Worm (Caenorhabditis elegans) whole organism, L2 larva: ENCODE data around the gene W09B6.4.

ENCODE experiments used
- F13H6.1 ChIP-seq: sonication (generic microtip); optimal IDR thresholded peaks from 2 replicates; lab custom pipeline; 2016; ENCODE audit warnings: missing genetic modification characterization, missing compliant biosample characterization
- R02D3.7 ChIP-seq: fragments of 150-350 bp; optimal IDR thresholded peaks from 2 replicates; lab custom pipeline; 2014; ENCODE audit warnings: missing biosample characterization, missing genetic modification characterization
- Y55F3AM.14 ChIP-seq: fragments of 200-800 bp; sonication (Bioruptor generic); optimal IDR thresholded peaks from 2 replicates; lab custom pipeline; 2018; ENCODE audit warnings: mild to moderate bottlenecking, missing genetic modification characterization, missing compliant biosample characterization
- ZK546.5 ChIP-seq: sonication (generic microtip); optimal IDR thresholded peaks from 2 replicates; lab custom pipeline; 2017; ENCODE audit warnings: missing biosample characterization, missing genetic modification characterization
- alr-1 ChIP-seq: fragments of 150-350 bp; optimal IDR thresholded peaks from 2 replicates; lab custom pipeline; 2014; ENCODE audit warnings: missing biosample characterization, missing genetic modification characterization
- aly-2 ChIP-seq: fragments of 150-350 bp; optimal IDR thresholded peaks from 2 replicates; lab custom pipeline; 2014; ENCODE audit warnings: missing biosample characterization, missing genetic modification characterization
- ama-1 ChIP-seq: fragments of 150-350 bp; optimal IDR thresholded peaks from 2 replicates; lab custom pipeline; 2018; ENCODE audit warnings: inconsistent platforms
- blmp-1 ChIP-seq: sonication (generic microtip); optimal IDR thresholded peaks from 2 replicates; lab custom pipeline; 2017; ENCODE audit warnings: missing genetic modification characterization, mild to moderate bottlenecking, missing compliant biosample characterization, antibody characterized with exemption, moderate library complexity; ENCODE audit not compliant: insufficient read depth
- ceh-16 ChIP-seq: fragments of 150-350 bp; optimal IDR thresholded peaks from 2 replicates; lab custom pipeline; 2014; ENCODE audit warnings: missing biosample characterization, missing genetic modification characterization
- ceh-82 ChIP-seq: fragments of 150-350 bp; optimal IDR thresholded peaks from 2 replicates; lab custom pipeline; 2014; ENCODE audit warnings: missing biosample characterization, missing genetic modification characterization
- egl-27 ChIP-seq: sonication (generic microtip); optimal IDR thresholded peaks from 3 replicates; lab custom pipeline; 2017; ENCODE audit warnings: missing biosample characterization, missing genetic modification reagents, missing genetic modification characterization
- elt-1 ChIP-seq: fragments of 150-350 bp; optimal IDR thresholded peaks from 2 replicates; lab custom pipeline; 2014; ENCODE audit warnings: missing biosample characterization, missing genetic modification characterization
- elt-3 ChIP-seq: sonication (generic microtip); optimal IDR thresholded peaks from 2 replicates; lab custom pipeline; 2017; ENCODE audit warnings: missing biosample characterization, missing genetic modification characterization
- fos-1 ChIP-seq: fragments of 150-350 bp; optimal IDR thresholded peaks from 2 replicates; lab custom pipeline; 2014; ENCODE audit warnings: missing biosample characterization, missing genetic modification characterization
- gmeb-1 ChIP-seq: fragments of 150-350 bp; optimal IDR thresholded peaks from 2 replicates; lab custom pipeline; 2014; ENCODE audit warnings: missing biosample characterization, missing genetic modification characterization
- lin-11 ChIP-seq: fragments of 150-350 bp; sonication (generic microtip); optimal IDR thresholded peaks from 2 replicates; lab custom pipeline; 2014; ENCODE audit warnings: missing biosample characterization, missing genetic modification characterization, inconsistent platforms, mixed read lengths
- lin-13 ChIP-seq: fragments of 150-350 bp; optimal IDR thresholded peaks from 2 replicates; lab custom pipeline; 2014; ENCODE audit warnings: missing biosample characterization, missing genetic modification reagents, missing genetic modification characterization
- lin-39 ChIP-seq: fragments of 150-350 bp; optimal IDR thresholded peaks from 2 replicates; lab custom pipeline; 2014; ENCODE audit warnings: missing biosample characterization, missing genetic modification reagents, missing genetic modification characterization
- lsy-2 ChIP-seq, 2 experiments: fragments of 150-350 bp in 1 of 2; sonication (generic microtip) in 1 of 2; optimal IDR thresholded peaks; 2 replicates each; lab custom pipeline; 2014 to 2017; ENCODE audit warnings: missing biosample characterization in 2 of 2, missing genetic modification characterization in 2 of 2
- mab-5 ChIP-seq: fragments of 150-350 bp; optimal IDR thresholded peaks from 2 replicates; lab custom pipeline; 2014; ENCODE audit warnings: missing biosample characterization, missing genetic modification characterization
- mbf-1 ChIP-seq: sonication (generic microtip); optimal IDR thresholded peaks from 2 replicates; lab custom pipeline; 2017; ENCODE audit warnings: missing biosample characterization, missing genetic modification characterization
- mdl-1 ChIP-seq, 2 experiments: fragments of 150-350 bp in 1 of 2; sonication (generic microtip) in 1 of 2; optimal IDR thresholded peaks; 2 replicates each; lab custom pipeline; 2017; ENCODE audit warnings: missing biosample characterization in 2 of 2, missing genetic modification characterization in 2 of 2
- nhr-10 ChIP-seq: sonication (generic microtip); optimal IDR thresholded peaks from 2 replicates; lab custom pipeline; 2017; ENCODE audit warnings: missing biosample characterization, missing genetic modification characterization
- nhr-12 ChIP-seq: fragments of 150-350 bp; optimal IDR thresholded peaks from 2 replicates; lab custom pipeline; 2014; ENCODE audit warnings: missing biosample characterization, missing genetic modification characterization
- nhr-129 ChIP-seq: fragments of 150-350 bp; optimal IDR thresholded peaks from 2 replicates; lab custom pipeline; 2014; ENCODE audit warnings: missing biosample characterization, missing genetic modification characterization
- nhr-23 ChIP-seq: fragments of 150-350 bp; optimal IDR thresholded peaks from 2 replicates; lab custom pipeline; 2014; ENCODE audit warnings: missing biosample characterization, missing genetic modification reagents, missing genetic modification characterization
- nhr-237 ChIP-seq: fragments of 150-350 bp; optimal IDR thresholded peaks from 2 replicates; lab custom pipeline; 2014; ENCODE audit warnings: missing biosample characterization, missing genetic modification characterization
- nhr-6 ChIP-seq: fragments of 150-350 bp; optimal IDR thresholded peaks from 2 replicates; lab custom pipeline; 2014; ENCODE audit warnings: missing biosample characterization, missing genetic modification characterization
- nhr-77 ChIP-seq: fragments of 150-350 bp; optimal IDR thresholded peaks from 2 replicates; lab custom pipeline; 2014; ENCODE audit warnings: missing biosample characterization, missing genetic modification characterization
- peb-1 ChIP-seq: fragments of 150-350 bp; optimal IDR thresholded peaks from 2 replicates; lab custom pipeline; 2014; ENCODE audit warnings: missing biosample characterization, missing genetic modification characterization
- sem-4 ChIP-seq: fragments of 150-350 bp; optimal IDR thresholded peaks from 2 replicates; lab custom pipeline; 2014; ENCODE audit warnings: missing biosample characterization, missing genetic modification reagents, missing genetic modification characterization
- skn-1 ChIP-seq: sonication (generic microtip); optimal IDR thresholded peaks from 2 replicates; lab custom pipeline; 2017; ENCODE audit warnings: missing biosample characterization, missing genetic modification characterization
- sma-3 ChIP-seq: sonication (generic microtip); optimal IDR thresholded peaks from 2 replicates; lab custom pipeline; 2016; ENCODE audit warnings: missing genetic modification reagents, missing genetic modification characterization, missing compliant biosample characterization
- sma-9 ChIP-seq, 2 experiments: fragments of 150-350 bp in 1 of 2; sonication (generic microtip) in 1 of 2; optimal IDR thresholded peaks; 2 replicates each; lab custom pipeline; 2014 to 2016; ENCODE audit warnings: missing genetic modification characterization in 2 of 2, mild to moderate bottlenecking in 1 of 2, missing biosample characterization in 1 of 2, missing compliant biosample characterization in 1 of 2, missing genetic modification reagents in 1 of 2, moderate library complexity in 1 of 2
- unc-55 ChIP-seq: fragments of 150-350 bp; sonication (generic microtip); optimal IDR thresholded peaks from 3 replicates; lab custom pipeline; 2014; ENCODE audit warnings: missing biosample characterization, missing genetic modification reagents, missing genetic modification characterization
- unc-62 ChIP-seq: fragments of 150-350 bp; optimal IDR thresholded peaks from 2 replicates; lab custom pipeline; 2014; ENCODE audit warnings: missing biosample characterization, missing genetic modification reagents, missing genetic modification characterization
- zag-1 ChIP-seq: fragments of 150-350 bp; optimal IDR thresholded peaks from 2 replicates; lab custom pipeline; 2014; ENCODE audit warnings: missing biosample characterization, missing genetic modification characterization
- ztf-1 ChIP-seq: fragments of 200-800 bp; sonication (Bioruptor generic); conservative IDR thresholded peaks from 2 replicates; pipeline ENCODE4 v1.3.6; 2022; ENCODE audit warnings: missing genetic modification characterization, missing compliant biosample characterization
- ztf-11 ChIP-seq: sonication (generic microtip); optimal IDR thresholded peaks from 2 replicates; lab custom pipeline; 2017; ENCODE audit warnings: missing biosample characterization, missing genetic modification characterization
- ztf-4 ChIP-seq: fragments of 150-350 bp; optimal IDR thresholded peaks from 2 replicates; lab custom pipeline; 2014; ENCODE audit warnings: missing biosample characterization, missing genetic modification characterization

The W09B6.4 gene

ce11 chrII:1140689-1141088 lies at the start of gene W09B6.4:
TSS of gene W09B6.4 (minus strand) at chrII:1140839.
- TF ChIP-seq mdl-1 (tag; optimal IDR thresholded peaks at IDR 0.05; lab: Kevin White, UChicago) (peak in 1 of 2 experiments; percentile 1), fos-1 (tag; lab: Kevin White, UChicago) (peak; percentile 18), F13H6.1 (no peak), skn-1 (tag; lab: Kevin White, UChicago) (peak; percentile 29)

ce11 chrII:1189652-1190051 lies 49.0 kb upstream of the W09B6.4 start:
- peak; percentile 29 for TF ChIP-seq fos-1 (tag; lab: Kevin White, UChicago)
- peak; percentile 63 for TF ChIP-seq blmp-1
- no peak for TF ChIP-seq nhr-12 (tag; lab: Kevin White, UChicago)

ce11 chrII:1188137-1188536 lies 47.5 kb upstream of the W09B6.4 start:
- TF ChIP-seq elt-3 (no peak), ztf-11 (no peak), unc-62 (GFP tag; lab: Kevin White, UChicago) (no peak), skn-1 (tag; lab: Kevin White, UChicago) (no peak), sem-4 (no peak), mbf-1 (tag; lab: Kevin White, UChicago) (no peak), nhr-23 (tag; lab: Kevin White, UChicago) (no peak), nhr-12 (tag; lab: Kevin White, UChicago) (no peak), ztf-4 (tag; lab: Kevin White, UChicago) (no peak), mab-5 (tag; lab: Kevin White, UChicago) (no peak), egl-27 (tag; lab: Kevin White, UChicago) (no peak), fos-1 (tag; lab: Kevin White, UChicago) (peak; percentile 13), alr-1 (tag; lab: Kevin White, UChicago) (no peak), zag-1 (tag; lab: Kevin White, UChicago) (no peak), nhr-77 (no peak), R02D3.7 (tag; lab: Kevin White, UChicago) (no peak), ceh-82 (no peak), aly-2 (tag; lab: Kevin White, UChicago) (no peak), blmp-1 (no peak), ztf-1 (GFP tag; lab: Robert Waterston, UW) (no peak), elt-1 (tag; lab: Kevin White, UChicago) (peak; percentile 65), nhr-10 (tag; lab: Kevin White, UChicago) (no peak), lin-39 (tag; lab: Kevin White, UChicago) (no peak), sma-9 (GFP tag; optimal IDR thresholded peaks at IDR 0.05; lab: Kevin White, UChicago) (no peak), sma-9 (tag; optimal IDR thresholded peaks at IDR 0.05; lab: Kevin White, UChicago) (no peak), Y55F3AM.14 (GFP tag; lab: Kevin White, UChicago) (no peak), nhr-6 (tag; lab: Kevin White, UChicago) (no peak), lin-13 (GFP tag; lab: Kevin White, UChicago) (no peak), ama-1 (lab: Kevin White, UChicago) (no peak), sma-3 (GFP tag; lab: Kevin White, UChicago) (peak; percentile 42), ZK546.5 (tag; lab: Kevin White, UChicago) (no peak), lsy-2 (tag; optimal IDR thresholded peaks at IDR 0.05; lab: Kevin White, UChicago) (no peak), gmeb-1 (tag; lab: Kevin White, UChicago) (peak; percentile 37), unc-55 (GFP tag; lab: Kevin White, UChicago) (peak; percentile 14), peb-1 (tag; lab: Kevin White, UChicago) (no peak), nhr-129 (tag; lab: Kevin White, UChicago) (no peak), F13H6.1 (peak; percentile 16), nhr-237 (no peak), ceh-16 (tag; lab: Kevin White, UChicago) (no peak)

- no peak for TF ChIP-seq fos-1 (tag; lab: Kevin White, UChicago)
- no peak for TF ChIP-seq zag-1 (tag; lab: Kevin White, UChicago)
- no peak for TF ChIP-seq elt-3
- no peak for TF ChIP-seq aly-2 (tag; lab: Kevin White, UChicago)
- no peak for TF ChIP-seq lin-11
- TF ChIP-seq lin-39 (tag; lab: Kevin White, UChicago) = no peak
- TF ChIP-seq ceh-16 (tag; lab: Kevin White, UChicago) = no peak
- TF ChIP-seq ztf-11 = no peak
- no peak for TF ChIP-seq ceh-82
- TF ChIP-seq nhr-77 = no peak
- TF ChIP-seq lsy-2 (tag; optimal IDR thresholded peaks at IDR 0.05; lab: Kevin White, UChicago) = no peak
- no peak for TF ChIP-seq sma-9 (GFP tag; optimal IDR thresholded peaks at IDR 0.05; lab: Kevin White, UChicago)
- no peak for TF ChIP-seq sma-9 (tag; optimal IDR thresholded peaks at IDR 0.05; lab: Kevin White, UChicago)
- TF ChIP-seq, all 48 proteins: peak for 0
These were observed 38.6 kb upstream of the W09B6.4 start, which contains the start of gene nas-27 for ce11 chrII:1179223-1179622. TSS of gene nas-27 (minus strand) at chrII:1179323.
